In the genomic region with DNA sequence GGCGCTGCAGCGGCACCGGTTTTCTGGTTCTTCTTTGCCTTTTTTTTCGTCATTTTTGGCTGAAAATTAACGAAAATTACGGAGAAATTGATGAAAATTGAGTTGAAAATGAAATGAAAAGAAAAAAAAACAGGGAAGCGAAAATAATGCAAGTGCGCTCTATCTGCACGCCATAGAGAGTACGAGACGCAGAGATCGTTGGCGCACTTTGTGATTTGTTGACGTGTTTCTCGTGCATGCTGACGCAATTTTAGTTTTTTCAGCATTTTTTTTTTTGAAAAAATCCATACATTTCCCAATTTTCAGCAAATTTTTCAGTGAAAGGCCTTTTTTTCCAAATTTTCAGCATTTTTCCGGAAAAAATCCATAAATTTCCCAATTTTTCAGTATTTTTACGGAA, we compare ENCODE assay signal across 3 worm cellular contexts.
TF ChIP-seq lines count a peak whose summit lies in the region.

A gene (minus strand): TSS at position 66 of the 400 bp plus-strand sequence.

TF ChIP-seq in whole organism, L1 larva, 84 proteins besides CTCF, POLR2A, EP300 and RAD21 (continued from another document and continues in another):
- TF ChIP-seq ceh-8 (GFP tag; optimal IDR thresholded peaks at IDR 0.05; lab: Kevin White, UChicago) (peak; percentile 94), jun-1 (tag; optimal IDR thresholded peaks at IDR 0.05; lab: Kevin White, UChicago) (peak; percentile 97), nhr-237 (tag; optimal IDR thresholded peaks at IDR 0.05; lab: Kevin White, UChicago) (peak; percentile 83), mab-9 (GFP tag; IDR thresholded peaks at IDR 0.05; lab: Robert Waterston, UW) (peak; percentile 96), egl-27 (tag; optimal IDR thresholded peaks at IDR 0.05; lab: Kevin White, UChicago) (peak; percentile 43 to 79), swsn-7 (tag; optimal IDR thresholded peaks at IDR 0.05; lab: Kevin White, UChicago) (peak; percentile 98), C04F5.9 (tag; optimal IDR thresholded peaks at IDR 0.05; lab: Kevin White, UChicago) (peak; percentile 88), nhr-90 (tag; optimal IDR thresholded peaks at IDR 0.05; lab: Kevin White, UChicago; ENCODE audit: poor library complexity) (peak; percentile 97), fkh-4 (tag; optimal IDR thresholded peaks at IDR 0.05; lab: Kevin White, UChicago; ENCODE audit: borderline replicate concordance) (peak; percentile 63), nhr-85 (tag; lab: Kevin White, UChicago) (peak; percentile 99), tlp-1 (tag; optimal IDR thresholded peaks at IDR 0.05; lab: Kevin White, UChicago) (no peak), hlh-4 (tag; optimal IDR thresholded peaks at IDR 0.05; lab: Kevin White, UChicago) (no peak), nhr-19 (GFP tag; conservative IDR thresholded peaks at IDR 0.05; lab: Robert Waterston, UW) (peak; percentile 97), ceh-63 (GFP tag; optimal IDR thresholded peaks at IDR 0.05; lab: Kevin White, UChicago) (no peak), sup-37 (GFP tag; optimal IDR thresholded peaks at IDR 0.05; lab: Kevin White, UChicago) (peak; percentile 90), hpl-2 (GFP tag; optimal IDR thresholded peaks at IDR 0.05; lab: Kevin White, UChicago) (peak; percentile 96), ceh-90 (tag; optimal IDR thresholded peaks at IDR 0.05; lab: Kevin White, UChicago) (peak; percentile 64), fos-1 (tag; optimal IDR thresholded peaks at IDR 0.05; lab: Kevin White, UChicago) (peak; percentile 95), ama-1 (optimal IDR thresholded peaks at IDR 0.05; lab: Kevin White, UChicago) (peak; percentile 5), egl-13 (tag; optimal IDR thresholded peaks at IDR 0.05; lab: Kevin White, UChicago) (peak; percentile 95), lin-13 (GFP tag; optimal IDR thresholded peaks at IDR 0.05; lab: Kevin White, UChicago) (peak; percentile 98), lin-35 (GFP tag; optimal IDR thresholded peaks at IDR 0.05; lab: Kevin White, UChicago) (peak; percentile 89 to 94), F16B12.6 (tag; optimal IDR thresholded peaks at IDR 0.05; lab: Kevin White, UChicago) (peak; percentile 69), nhr-11 (tag; optimal IDR thresholded peaks at IDR 0.05; lab: Kevin White, UChicago) (peak; percentile 94), nhr-76 (tag; optimal IDR thresholded peaks at IDR 0.05; lab: Kevin White, UChicago) (peak; percentile 3), blmp-1 (tag; optimal IDR thresholded peaks at IDR 0.05; lab: Kevin White, UChicago) (peak; percentile 78), fkh-8 (tag; optimal IDR thresholded peaks at IDR 0.05; lab: Kevin White, UChicago) (peak; percentile 98), C34B4.2 (tag; optimal IDR thresholded peaks at IDR 0.05; lab: Kevin White, UChicago) (peak; percentile 87), ztf-4 (tag; optimal IDR thresholded peaks at IDR 0.05; lab: Kevin White, UChicago) (peak; percentile 94), hlh-17 (GFP tag; optimal IDR thresholded peaks at IDR 0.05; lab: Kevin White, UChicago; ENCODE audit: borderline replicate concordance) (no peak), sox-4 (tag; optimal IDR thresholded peaks at IDR 0.05; lab: Kevin White, UChicago) (peak; percentile 79), pag-3 (tag; optimal IDR thresholded peaks at IDR 0.05; lab: Kevin White, UChicago; ENCODE audit: borderline replicate concordance, insufficient read depth) (peak; percentile 65), aha-1 (tag; optimal IDR thresholded peaks at IDR 0.05; lab: Kevin White, UChicago) (peak; percentile 89), unc-130 (tag; optimal IDR thresholded peaks at IDR 0.05; lab: Kevin White, UChicago) (peak; percentile 95), unc-62 (GFP tag; optimal IDR thresholded peaks at IDR 0.05; lab: Kevin White, UChicago) (peak; percentile 51), fkh-10 (GFP tag; optimal IDR thresholded peaks at IDR 0.05; lab: Kevin White, UChicago) (peak; percentile 96), unc-98 (GFP tag; IDR thresholded peaks at IDR 0.05; lab: Robert Waterston, UW) (peak; percentile 90), ceh-82 (tag; optimal IDR thresholded peaks at IDR 0.05; lab: Kevin White, UChicago) (peak; percentile 97 to 98 (median 98)), zag-1 (tag; optimal IDR thresholded peaks at IDR 0.05; lab: Kevin White, UChicago) (peak; percentile 89), ces-1 (GFP tag; optimal IDR thresholded peaks at IDR 0.05; lab: Kevin White, UChicago) (no peak), irx-1 (tag; optimal IDR thresholded peaks at IDR 0.05; lab: Kevin White, UChicago) (peak; percentile 96)

TF ChIP-seq in whole organism, L3 larva, 47 proteins besides CTCF, POLR2A, EP300 and RAD21 (continued from another document):
- peak; percentile 72 for TF ChIP-seq lin-39 (tag; optimal IDR thresholded peaks at IDR 0.05; lab: Kevin White, UChicago)
- TF ChIP-seq jun-1 (tag; optimal IDR thresholded peaks at IDR 0.05; lab: Kevin White, UChicago): peak; percentile 95
- TF ChIP-seq elt-2 (tag; optimal IDR thresholded peaks at IDR 0.05; lab: Kevin White, UChicago): peak; percentile 74
- no peak for TF ChIP-seq mml-1 (tag; optimal IDR thresholded peaks at IDR 0.05; lab: Kevin White, UChicago)
- TF ChIP-seq egl-5 (tag; optimal IDR thresholded peaks at IDR 0.05; lab: Kevin White, UChicago): peak; percentile 89
- peak; percentile 98 for TF ChIP-seq nhr-23 (tag; optimal IDR thresholded peaks at IDR 0.05; lab: Kevin White, UChicago)
- peak; percentile 95 for TF ChIP-seq nfya-1 (tag; optimal IDR thresholded peaks at IDR 0.05; lab: Kevin White, UChicago; ENCODE audit: insufficient read depth)
- peak; percentile 66 for TF ChIP-seq ama-1 (optimal IDR thresholded peaks at IDR 0.05; lab: Kevin White, UChicago)
- peak; percentile 96 for TF ChIP-seq nhr-25 (tag; optimal IDR thresholded peaks at IDR 0.05; lab: Kevin White, UChicago)
- peak; percentile 92 for TF ChIP-seq nhr-77 (tag; optimal IDR thresholded peaks at IDR 0.05; lab: Kevin White, UChicago)
- TF ChIP-seq egl-27 (tag; optimal IDR thresholded peaks at IDR 0.05; lab: Kevin White, UChicago): peak; percentile 61
- no peak for TF ChIP-seq nhr-12 (tag; optimal IDR thresholded peaks at IDR 0.05; lab: Kevin White, UChicago)
- peak; percentile 80 for TF ChIP-seq ztf-4 (tag; optimal IDR thresholded peaks at IDR 0.05; lab: Kevin White, UChicago)
- TF ChIP-seq lsy-12 (tag; optimal IDR thresholded peaks at IDR 0.05; lab: Kevin White, UChicago): peak; percentile 90
- peak; percentile 49 for TF ChIP-seq ZK546.5 (tag; optimal IDR thresholded peaks at IDR 0.05; lab: Kevin White, UChicago)
- peak; percentile 97 for TF ChIP-seq nhr-43 (tag; optimal IDR thresholded peaks at IDR 0.05; lab: Kevin White, UChicago; ENCODE audit: poor library complexity, severe bottlenecking)
- TF ChIP-seq nhr-237 (tag; optimal IDR thresholded peaks at IDR 0.05; lab: Kevin White, UChicago): no peak
- peak; percentile 36 for TF ChIP-seq nhr-67 (tag; optimal IDR thresholded peaks at IDR 0.05; lab: Kevin White, UChicago)
- peak; percentile 47 for TF ChIP-seq aly-2 (tag; optimal IDR thresholded peaks at IDR 0.05; lab: Kevin White, UChicago)
- TF ChIP-seq pha-4 (tag; optimal IDR thresholded peaks at IDR 0.05; lab: Kevin White, UChicago): peak; percentile 97
- TF ChIP-seq ceh-16 (tag; optimal IDR thresholded peaks at IDR 0.05; lab: Kevin White, UChicago): no peak
- TF ChIP-seq lin-15B (tag; optimal IDR thresholded peaks at IDR 0.05; lab: Kevin White, UChicago): peak; percentile 99
- TF ChIP-seq nhr-76 (tag; optimal IDR thresholded peaks at IDR 0.05; lab: Kevin White, UChicago): peak; percentile 74
- TF ChIP-seq snpc-4 (tag; optimal IDR thresholded peaks at IDR 0.05; lab: Kevin White, UChicago): peak; percentile 91
- peak; percentile 29 for TF ChIP-seq unc-39 (tag; optimal IDR thresholded peaks at IDR 0.05; lab: Kevin White, UChicago)
- no peak for TF ChIP-seq ceh-9 (tag; optimal IDR thresholded peaks at IDR 0.05; lab: Kevin White, UChicago)
- TF ChIP-seq fkh-2 (tag; optimal IDR thresholded peaks at IDR 0.05; lab: Kevin White, UChicago): peak; percentile 60
- peak; percentile 85 for TF ChIP-seq pqm-1 (tag; optimal IDR thresholded peaks at IDR 0.05; lab: Kevin White, UChicago)
- peak; percentile 95 for TF ChIP-seq nhr-11 (tag; optimal IDR thresholded peaks at IDR 0.05; lab: Kevin White, UChicago)

TF ChIP-seq in whole organism, young adult, 124 proteins besides CTCF, POLR2A, EP300 and RAD21 (continued from another document and continues in another):
- peak; percentile 94 for TF ChIP-seq athp-1 (tag; optimal IDR thresholded peaks at IDR 0.05; lab: Kevin White, UChicago)
- no peak for TF ChIP-seq F10E7.11 (tag; optimal IDR thresholded peaks at IDR 0.05; lab: Kevin White, UChicago)
- no peak for TF ChIP-seq akir-1 (GFP tag; optimal IDR thresholded peaks at IDR 0.05; lab: Kevin White, UChicago)
- peak; percentile 86 for TF ChIP-seq ceh-100 (GFP tag; IDR thresholded peaks at IDR 0.05; lab: Robert Waterston, UW)
- peak; percentile 32 for TF ChIP-seq B0261.1 (tag; optimal IDR thresholded peaks at IDR 0.05; lab: Kevin White, UChicago)
- no peak for TF ChIP-seq lin-26 (GFP tag; IDR thresholded peaks at IDR 0.05; lab: Robert Waterston, UW)
- peak; percentile 17 for TF ChIP-seq dpff-1 (tag; optimal IDR thresholded peaks at IDR 0.05; lab: Kevin White, UChicago)
- TF ChIP-seq attf-6 (GFP tag; IDR thresholded peaks at IDR 0.05; lab: Robert Waterston, UW): peak; percentile 99
- peak; percentile 97 for TF ChIP-seq B0336.3 (GFP tag; IDR thresholded peaks at IDR 0.05; lab: Robert Waterston, UW)
- TF ChIP-seq attf-3 (GFP tag; conservative IDR thresholded peaks at IDR 0.05; lab: Robert Waterston, UW): peak; percentile 71
- no peak for TF ChIP-seq chd-7 (tag; optimal IDR thresholded peaks at IDR 0.05; lab: Kevin White, UChicago)
- no peak for TF ChIP-seq rec-8 (tag; optimal IDR thresholded peaks at IDR 0.05; lab: Kevin White, UChicago)
- TF ChIP-seq ztf-22 (GFP tag; optimal IDR thresholded peaks at IDR 0.05; lab: Kevin White, UChicago): peak; percentile 48
- peak; percentile 98 for TF ChIP-seq pbrm-1 (GFP tag; IDR thresholded peaks at IDR 0.05; lab: Robert Waterston, UW)
- peak; percentile 72 for TF ChIP-seq B0019.2 (GFP tag; conservative IDR thresholded peaks at IDR 0.05; lab: Robert Waterston, UW)
- TF ChIP-seq him-1 (tag; optimal IDR thresholded peaks at IDR 0.05; lab: Kevin White, UChicago): peak; percentile 15
- TF ChIP-seq ekl-4 (GFP tag; IDR thresholded peaks at IDR 0.05; lab: Robert Waterston, UW): peak; percentile 96
- peak; percentile 90 for TF ChIP-seq snpc-4 (GFP tag; optimal IDR thresholded peaks at IDR 0.05; lab: Kevin White, UChicago)
- TF ChIP-seq snpc-4 (tag; optimal IDR thresholded peaks at IDR 0.05; lab: Kevin White, UChicago): peak; percentile 90 to 97 (median 94)
- no peak for TF ChIP-seq ets-4 (GFP tag; optimal IDR thresholded peaks at IDR 0.05; lab: Kevin White, UChicago)
- no peak for TF ChIP-seq hlh-12 (tag; optimal IDR thresholded peaks at IDR 0.05; lab: Kevin White, UChicago)
- TF ChIP-seq unc-62 (GFP tag; optimal IDR thresholded peaks at IDR 0.05; lab: Kevin White, UChicago): no peak
- peak; percentile 98 for TF ChIP-seq lin-40 (tag; optimal IDR thresholded peaks at IDR 0.05; lab: Kevin White, UChicago)
- TF ChIP-seq somi-1 (GFP tag; optimal IDR thresholded peaks at IDR 0.05; lab: Kevin White, UChicago): peak; percentile 81
- peak; percentile 76 for TF ChIP-seq gei-17 (GFP tag; optimal IDR thresholded peaks at IDR 0.05; lab: Kevin White, UChicago)
- no peak for TF ChIP-seq lsy-27 (tag; optimal IDR thresholded peaks at IDR 0.05; lab: Kevin White, UChicago; ENCODE audit: borderline replicate concordance, insufficient read depth)
- no peak for TF ChIP-seq ceh-40 (GFP tag; IDR thresholded peaks at IDR 0.05; lab: Robert Waterston, UW)
- peak; percentile 99 for TF ChIP-seq attf-5 (GFP tag; optimal IDR thresholded peaks at IDR 0.05; lab: Kevin White, UChicago)
- peak; percentile 62 for TF ChIP-seq F23B12.7 (tag; optimal IDR thresholded peaks at IDR 0.05; lab: Kevin White, UChicago; ENCODE audit: insufficient read depth)
- peak; percentile 36 for TF ChIP-seq hrde-1 (tag; optimal IDR thresholded peaks at IDR 0.05; lab: Kevin White, UChicago; ENCODE audit: borderline replicate concordance)
- peak; percentile 15; the same call in 1 of the 2 replicates for TF ChIP-seq Y53F4B.3 (GFP tag; IDR thresholded peaks at IDR 0.05; lab: Robert Waterston, UW)
- 0 out of 2 replicates have a peak, but pooled peaks have one; percentile 48 for TF ChIP-seq F37B4.10 (GFP tag; IDR thresholded peaks at IDR 0.05; lab: Robert Waterston, UW)
- TF ChIP-seq hsf-1 (GFP tag; IDR thresholded peaks at IDR 0.05; lab: Robert Waterston, UW): peak; percentile 89
- TF ChIP-seq lag-1 (GFP tag; IDR thresholded peaks at IDR 0.05; lab: Robert Waterston, UW): 0 out of 2 replicates have a peak, but pooled peaks have one; percentile 25
- peak; percentile 69 for TF ChIP-seq dpl-1 (GFP tag; optimal IDR thresholded peaks at IDR 0.05; lab: Kevin White, UChicago)
- TF ChIP-seq lsl-1 (GFP tag; optimal IDR thresholded peaks at IDR 0.05; lab: Kevin White, UChicago): peak; percentile 72
- peak; percentile 95 for TF ChIP-seq snpc-3.4 (tag; optimal IDR thresholded peaks at IDR 0.05; lab: Kevin White, UChicago)
- peak; percentile 88 for TF ChIP-seq ceh-91 (GFP tag; IDR thresholded peaks at IDR 0.05; lab: Robert Waterston, UW)
- no peak for TF ChIP-seq zim-3 (tag; optimal IDR thresholded peaks at IDR 0.05; lab: Kevin White, UChicago)
- TF ChIP-seq bed-2 (GFP tag; IDR thresholded peaks at IDR 0.05; lab: Robert Waterston, UW): no peak
- TF ChIP-seq rpc-1 (optimal IDR thresholded peaks at IDR 0.05; lab: Kevin White, UChicago): no peak
- TF ChIP-seq rpc-1 (tag; optimal IDR thresholded peaks at IDR 0.05; lab: Kevin White, UChicago): no peak
- no peak for TF ChIP-seq F52B5.7 (tag; optimal IDR thresholded peaks at IDR 0.05; lab: Kevin White, UChicago)
- TF ChIP-seq D2030.7 (GFP tag; IDR thresholded peaks at IDR 0.05; lab: Robert Waterston, UW): peak; percentile 92
- TF ChIP-seq Y95B8A.8 (GFP tag; IDR thresholded peaks at IDR 0.05; lab: Robert Waterston, UW): peak; percentile 95
- TF ChIP-seq snpc-1.1 (tag; optimal IDR thresholded peaks at IDR 0.05; lab: Kevin White, UChicago; ENCODE audit: insufficient read depth): peak; percentile 79
- 0 out of 2 replicates have a peak, but pooled peaks have one; percentile 30 for TF ChIP-seq F39B2.1 (GFP tag; IDR thresholded peaks at IDR 0.05; lab: Robert Waterston, UW)
- TF ChIP-seq egl-18 (GFP tag; IDR thresholded peaks at IDR 0.05; lab: Robert Waterston, UW): peak; percentile 74; the same call in 1 of the 2 replicates
- no peak for TF ChIP-seq aptf-2 (GFP tag; conservative IDR thresholded peaks at IDR 0.05; lab: Robert Waterston, UW)
- no peak for TF ChIP-seq mxl-1 (tag; optimal IDR thresholded peaks at IDR 0.05; lab: Kevin White, UChicago)
- peak; percentile 59 to 81 for TF ChIP-seq let-607 (tag; optimal IDR thresholded peaks at IDR 0.05; lab: Kevin White, UChicago)
- peak; percentile 92 for TF ChIP-seq repo-1 (tag; optimal IDR thresholded peaks at IDR 0.05; lab: Kevin White, UChicago)
- peak; percentile 17 for TF ChIP-seq mel-28 (tag; optimal IDR thresholded peaks at IDR 0.05; lab: Kevin White, UChicago; ENCODE audit: borderline replicate concordance)
- peak; percentile 96 for TF ChIP-seq dox-1 (GFP tag; IDR thresholded peaks at IDR 0.05; lab: Robert Waterston, UW)
- peak; percentile 62 for TF ChIP-seq zfh-2 (GFP tag; conservative IDR thresholded peaks at IDR 0.05; lab: Robert Waterston, UW)
- peak; percentile 87 for TF ChIP-seq madf-6 (GFP tag; IDR thresholded peaks at IDR 0.05; lab: Robert Waterston, UW)
- peak; percentile 97 for TF ChIP-seq nfyb-1 (GFP tag; IDR thresholded peaks at IDR 0.05; lab: Robert Waterston, UW)
- no peak for TF ChIP-seq aptf-3 (GFP tag; IDR thresholded peaks at IDR 0.05; lab: Robert Waterston, UW)
- TF ChIP-seq nfya-2 (GFP tag; IDR thresholded peaks at IDR 0.05; lab: Robert Waterston, UW): peak; percentile 84; the same call in 1 of the 2 replicates
- TF ChIP-seq madf-3 (GFP tag; IDR thresholded peaks at IDR 0.05; lab: Robert Waterston, UW): peak; percentile 93
- peak; percentile 88 for TF ChIP-seq pha-4 (tag; optimal IDR thresholded peaks at IDR 0.05; lab: Kevin White, UChicago)
- peak; percentile 96 for TF ChIP-seq lin-54 (GFP tag; optimal IDR thresholded peaks at IDR 0.05; lab: Kevin White, UChicago)
- TF ChIP-seq nhr-80 (tag; optimal IDR thresholded peaks at IDR 0.05; lab: Kevin White, UChicago): peak; percentile 63
- peak; percentile 100 for TF ChIP-seq ztf-18 (tag; optimal IDR thresholded peaks at IDR 0.05; lab: Kevin White, UChicago)
